Worm (Caenorhabditis elegans) whole organism, L3 larva: ENCODE data around the gene R08A2.1.

Experiments
- aly-2 ChIP-seq: fragments of 150-350 bp; optimal IDR thresholded peaks from 2 replicates; lab custom pipeline; 2014; ENCODE audit warnings: missing biosample characterization, missing genetic modification characterization
- ama-1 ChIP-seq: fragments of 150-350 bp; optimal IDR thresholded peaks from 2 replicates; lab custom pipeline; 2018
- ceh-16 ChIP-seq: sonication (generic microtip); optimal IDR thresholded peaks from 2 replicates; lab custom pipeline; 2017; ENCODE audit warnings: missing biosample characterization, missing genetic modification characterization
- fkh-2 ChIP-seq: fragments of 150-350 bp; optimal IDR thresholded peaks from 2 replicates; lab custom pipeline; 2014; ENCODE audit warnings: missing biosample characterization, missing genetic modification reagents, missing genetic modification characterization
- lin-39 ChIP-seq: fragments of 150-350 bp; optimal IDR thresholded peaks from 2 replicates; lab custom pipeline; 2018; ENCODE audit warnings: missing biosample characterization, missing genetic modification reagents, missing genetic modification characterization
- lsy-12 ChIP-seq: sonication (generic microtip); optimal IDR thresholded peaks from 2 replicates; lab custom pipeline; 2016; ENCODE audit warnings: mild to moderate bottlenecking, missing genetic modification characterization, missing compliant biosample characterization
- nhr-237 ChIP-seq: fragments of 150-350 bp; optimal IDR thresholded peaks from 2 replicates; lab custom pipeline; 2014; ENCODE audit warnings: missing biosample characterization, missing genetic modification characterization
- pqm-1 ChIP-seq: fragments of 150-350 bp; optimal IDR thresholded peaks from 2 replicates; lab custom pipeline; 2017; ENCODE audit warnings: missing biosample characterization, missing genetic modification characterization, inconsistent platforms
- tbx-2 ChIP-seq: sonication (generic microtip); optimal IDR thresholded peaks from 2 replicates; lab custom pipeline; 2016; ENCODE audit warnings: mild to moderate bottlenecking, missing genetic modification characterization, missing compliant biosample characterization
- ztf-4 ChIP-seq: fragments of 150-350 bp; optimal IDR thresholded peaks from 2 replicates; lab custom pipeline; 2014; ENCODE audit warnings: missing biosample characterization, missing genetic modification characterization

- TF ChIP-seq ceh-16 (tag; lab: Kevin White, UChicago) (no peak), lsy-12 (tag; lab: Kevin White, UChicago) (no peak), ama-1 (no peak), ztf-4 (no peak), lin-39 (tag; lab: Kevin White, UChicago) (no peak), fkh-2 (tag; lab: Kevin White, UChicago) (no peak), tbx-2 (tag; lab: Kevin White, UChicago) (no peak), nhr-237 (tag; lab: Kevin White, UChicago) (no peak), aly-2 (tag; lab: Kevin White, UChicago) (no peak), pqm-1 (tag; lab: Kevin White, UChicago) (no peak)
These were observed 36.5 kb downstream of the R08A2.1 start for ce11 chrV:14682870-14683269.
